Fruit fly (Drosophila melanogaster) whole organism, embryonic: Measurements from ENCODE around the gene CG7408.

Experiments used
- B-H1 ChIP-seq: fragments of 200-800 bp; sonication (Bioruptor generic); IDR thresholded peaks from 3 replicates; pipeline ENCODE4 v1.3.6; 2022; ENCODE audit warnings: missing biosample characterization, missing genetic modification characterization
- CG12104 ChIP-seq: fragments of 200-800 bp; sonication (Bioruptor generic); optimal IDR thresholded peaks from 3 replicates; lab custom pipeline; 2016; ENCODE audit warnings: missing biosample characterization, missing genetic modification characterization
- CG12391 ChIP-seq: fragments of 200-800 bp; sonication (Bioruptor generic); optimal IDR thresholded peaks from 3 replicates; lab custom pipeline; 2018; ENCODE audit warnings: missing biosample characterization, mild to moderate bottlenecking, missing genetic modification characterization, moderate library complexity
- CG12659 ChIP-seq: fragments of 200-800 bp; sonication (Bioruptor generic); optimal IDR thresholded peaks from 3 replicates; lab custom pipeline; 2017; ENCODE audit warnings: mild to moderate bottlenecking, missing biosample characterization, missing genetic modification reagents, missing genetic modification characterization
- CG12744 ChIP-seq: fragments of 200-800 bp; sonication (Bioruptor generic); optimal IDR thresholded peaks from 2 replicates; lab custom pipeline; 2016; ENCODE audit warnings: missing biosample characterization, missing genetic modification characterization
- CG16813 ChIP-seq: fragments of 200-800 bp; sonication (Bioruptor generic); IDR thresholded peaks from 3 replicates; pipeline ENCODE4 v1.3.6; 2022; ENCODE audit warnings: missing biosample characterization, missing genetic modification characterization; ENCODE audit not compliant: partially characterized antibody
- CG17328 ChIP-seq: fragments of 200-800 bp; sonication (Bioruptor generic); IDR thresholded peaks from 2 replicates; pipeline ENCODE4 v1.3.6; 2022; ENCODE audit warnings: missing biosample characterization, missing genetic modification characterization
- CG17912 ChIP-seq: fragments of 200-800 bp; sonication (Bioruptor generic); optimal IDR thresholded peaks from 2 replicates; lab custom pipeline; 2018; ENCODE audit warnings: missing biosample characterization, mild to moderate bottlenecking, missing genetic modification characterization
- CG18011 ChIP-seq: fragments of 200-800 bp; sonication (Bioruptor generic); optimal IDR thresholded peaks from 2 replicates; lab custom pipeline; 2017; ENCODE audit warnings: missing biosample characterization, missing genetic modification characterization, mild to moderate bottlenecking, moderate library complexity, missing genotype
- CG1832 ChIP-seq: fragments of 200-800 bp; sonication (Bioruptor generic); optimal IDR thresholded peaks from 2 replicates; lab custom pipeline; 2017; ENCODE audit warnings: missing biosample characterization, mild to moderate bottlenecking, missing genetic modification characterization, inconsistent platforms
- CG18599 ChIP-seq: fragments of 200-800 bp; sonication (Bioruptor generic); optimal IDR thresholded peaks from 3 replicates; lab custom pipeline; 2017; ENCODE audit warnings: missing biosample characterization, missing genetic modification characterization, mild to moderate bottlenecking, moderate library complexity, missing genetic modification reagents
- CG2678 ChIP-seq: fragments of 200-800 bp; sonication (Bioruptor generic); optimal IDR thresholded peaks from 3 replicates; lab custom pipeline; 2019; ENCODE audit warnings: missing biosample characterization, mild to moderate bottlenecking, missing genetic modification characterization, moderate library complexity
- CG32772 ChIP-seq: fragments of 200-800 bp; sonication (Bioruptor generic); IDR thresholded peaks from 2 replicates; pipeline ENCODE4 v1.3.6; 2022; ENCODE audit warnings: missing biosample characterization, missing genetic modification characterization
- CG3281 ChIP-seq: fragments of 200-800 bp; sonication (Bioruptor generic); optimal IDR thresholded peaks from 3 replicates; lab custom pipeline; 2017; ENCODE audit warnings: missing biosample characterization, mild to moderate bottlenecking, missing genetic modification characterization
- Camta ChIP-seq: fragments of 200-800 bp; sonication (Bioruptor generic); optimal IDR thresholded peaks from 2 replicates; lab custom pipeline; 2016; ENCODE audit warnings: missing biosample characterization, missing genetic modification characterization
- CkIIα-i1 ChIP-seq: fragments of 200-800 bp; sonication (Bioruptor generic); IDR thresholded peaks from 2 replicates; pipeline ENCODE4 v1.3.6; 2022; ENCODE audit warnings: missing biosample characterization, missing genetic modification characterization
- Dbx ChIP-seq: fragments of 200-800 bp; sonication (Bioruptor generic); IDR thresholded peaks from 3 replicates; pipeline ENCODE4 v1.3.6; 2022; ENCODE audit warnings: missing biosample characterization, missing genetic modification characterization
- Dp ChIP-seq: fragments of 200-800 bp; sonication (Bioruptor generic); optimal IDR thresholded peaks from 2 replicates; lab custom pipeline; 2018; ENCODE audit warnings: missing biosample characterization, mild to moderate bottlenecking, missing genetic modification characterization, moderate library complexity
- E2f1 ChIP-seq: fragments of 200-800 bp; sonication (Bioruptor generic); IDR thresholded peaks from 2 replicates; pipeline ENCODE4 v1.3.6; 2022; ENCODE audit warnings: missing biosample characterization, missing genetic modification characterization
- E2f2 ChIP-seq: fragments of 200-800 bp; sonication (Bioruptor generic); IDR thresholded peaks from 2 replicates; pipeline ENCODE4 v1.3.6; 2022; ENCODE audit warnings: missing biosample characterization, missing genetic modification characterization
- Elba2 ChIP-seq: fragments of 200-800 bp; sonication (Bioruptor generic); optimal IDR thresholded peaks from 3 replicates; lab custom pipeline; 2016; ENCODE audit warnings: missing biosample characterization, missing genetic modification characterization
- Hmr ChIP-seq: fragments of 200-800 bp; sonication (Bioruptor generic); optimal IDR thresholded peaks from 3 replicates; lab custom pipeline; 2017; ENCODE audit warnings: mild to moderate bottlenecking, missing biosample characterization, missing genetic modification reagents, missing genetic modification characterization
- Jarid2 ChIP-seq: fragments of 200-800 bp; sonication (Bioruptor generic); optimal IDR thresholded peaks from 3 replicates; lab custom pipeline; 2017; ENCODE audit warnings: mild to moderate bottlenecking, missing biosample characterization, missing genetic modification reagents, missing genetic modification characterization
- Mrtf ChIP-seq: fragments of 200-800 bp; sonication (Bioruptor generic); IDR thresholded peaks from 3 replicates; pipeline ENCODE4 v1.3.6; 2022; ENCODE audit warnings: missing biosample characterization, missing genetic modification characterization
- NfI ChIP-seq: fragments of 200-800 bp; sonication (Bioruptor generic); optimal IDR thresholded peaks from 3 replicates; lab custom pipeline; 2018; ENCODE audit warnings: missing biosample characterization, mild to moderate bottlenecking, missing genetic modification characterization, moderate library complexity
- Oaz ChIP-seq: fragments of 200-800 bp; sonication (Bioruptor generic); IDR thresholded peaks from 2 replicates; pipeline ENCODE4 v1.3.6; 2022; ENCODE audit warnings: missing biosample characterization, missing genetic modification characterization
- Opbp ChIP-seq: fragments of 200-800 bp; sonication (Bioruptor generic); IDR thresholded peaks from 3 replicates; pipeline ENCODE4 v1.3.6; 2022; ENCODE audit warnings: missing biosample characterization, missing genetic modification characterization; ENCODE audit not compliant: partially characterized antibody
- TFAM ChIP-seq: fragments of 200-800 bp; sonication (Bioruptor generic); optimal IDR thresholded peaks from 2 replicates; lab custom pipeline; 2017; ENCODE audit warnings: missing biosample characterization, missing genetic modification characterization, inconsistent platforms
- az2 ChIP-seq: fragments of 200-800 bp; sonication (Bioruptor generic); optimal IDR thresholded peaks from 3 replicates; lab custom pipeline; 2016; ENCODE audit warnings: missing biosample characterization, missing genetic modification characterization
- bsh ChIP-seq, 2 experiments: fragments of 200-800 bp; sonication (Bioruptor generic); optimal IDR thresholded peaks; 2 replicates each; lab custom pipeline; 2017 to 2018; ENCODE audit warnings: mild to moderate bottlenecking in 2 of 2, missing biosample characterization in 2 of 2, missing genetic modification characterization in 2 of 2, moderate library complexity in 1 of 2
- cas ChIP-seq: fragments of 200-800 bp; sonication (Bioruptor generic); IDR thresholded peaks from 2 replicates; pipeline ENCODE4 v1.3.6; 2022; ENCODE audit warnings: missing biosample characterization, missing genetic modification characterization
- chif ChIP-seq, 2 experiments: fragments of 200-800 bp; sonication (Bioruptor generic); optimal IDR thresholded peaks; 3 replicates each; lab custom pipeline; 2016; ENCODE audit warnings: missing biosample characterization in 2 of 2, missing genetic modification characterization in 2 of 2
- chinmo ChIP-seq: fragments of 200-800 bp; sonication (Bioruptor generic); IDR thresholded peaks from 4 replicates; pipeline ENCODE4 v1.3.6; 2022; ENCODE audit warnings: missing biosample characterization, missing genetic modification characterization; ENCODE audit not compliant: partially characterized antibody
- exex ChIP-seq: fragments of 200-800 bp; sonication (Bioruptor generic); optimal IDR thresholded peaks from 4 replicates; lab custom pipeline; 2018; ENCODE audit warnings: missing biosample characterization, mild to moderate bottlenecking, missing genetic modification characterization, moderate library complexity
- ftz-f1 ChIP-seq: fragments of 200-800 bp; sonication (Bioruptor generic); optimal IDR thresholded peaks from 2 replicates; lab custom pipeline; 2016; ENCODE audit warnings: missing biosample characterization, missing genetic modification characterization
- gcm ChIP-seq: fragments of 200-800 bp; sonication (Bioruptor generic); optimal IDR thresholded peaks from 2 replicates; lab custom pipeline; 2019; ENCODE audit warnings: missing biosample characterization, mild to moderate bottlenecking, missing genetic modification characterization, moderate library complexity
- ind ChIP-seq: fragments of 200-800 bp; sonication (Bioruptor generic); optimal IDR thresholded peaks from 3 replicates; lab custom pipeline; 2016; ENCODE audit warnings: missing biosample characterization, missing genetic modification characterization
- lbe ChIP-seq: fragments of 200-800 bp; sonication (Bioruptor generic); optimal IDR thresholded peaks from 2 replicates; lab custom pipeline; 2016; ENCODE audit warnings: missing biosample characterization, mild to moderate bottlenecking, missing genetic modification characterization
- lola ChIP-seq, 3 experiments: fragments of >200 bp in 2 of 3; fragments of 200-800 bp in 1 of 3; sonication (Bioruptor generic) in 1 of 3; optimal IDR thresholded peaks; 2 replicates each; lab custom pipeline; 2017 to 2019; ENCODE audit warnings: missing biosample characterization in 3 of 3, missing genetic modification characterization in 3 of 3, mild to moderate bottlenecking in 1 of 3, moderate library complexity in 1 of 3
- luna ChIP-seq: fragments of 200-800 bp; sonication (Bioruptor generic); optimal IDR thresholded peaks from 2 replicates; lab custom pipeline; 2016; ENCODE audit warnings: missing biosample characterization, missing genetic modification characterization
- maf-S ChIP-seq: fragments of 200-800 bp; sonication (Bioruptor generic); optimal IDR thresholded peaks from 2 replicates; lab custom pipeline; 2016; ENCODE audit warnings: missing biosample characterization, missing genetic modification characterization
- nerfin-1 ChIP-seq: fragments of 200-800 bp; sonication (Bioruptor generic); optimal IDR thresholded peaks from 3 replicates; lab custom pipeline; 2019; ENCODE audit warnings: missing biosample characterization, mild to moderate bottlenecking, missing genetic modification characterization, moderate library complexity
- nmo ChIP-seq: fragments of 200-800 bp; sonication (Bioruptor generic); optimal IDR thresholded peaks from 2 replicates; lab custom pipeline; 2018; ENCODE audit warnings: missing biosample characterization, mild to moderate bottlenecking, missing genetic modification characterization, moderate library complexity
- otp ChIP-seq: fragments of 200-800 bp; sonication (Bioruptor generic); IDR thresholded peaks from 3 replicates; pipeline ENCODE4, ENCODE4 v1.3.6; 2022; ENCODE audit warnings: missing biosample characterization, missing genetic modification characterization
- repo ChIP-seq: fragments of 200-800 bp; sonication (Bioruptor generic); optimal IDR thresholded peaks from 2 replicates; lab custom pipeline; 2016; ENCODE audit warnings: missing biosample characterization, missing genetic modification characterization
- stwl ChIP-seq: fragments of 200-800 bp; sonication (Bioruptor generic); optimal IDR thresholded peaks from 3 replicates; lab custom pipeline; 2018; ENCODE audit warnings: missing biosample characterization, mild to moderate bottlenecking, missing genetic modification characterization, moderate library complexity
- tna ChIP-seq: fragments of 200-800 bp; sonication (Bioruptor generic); IDR thresholded peaks from 2 replicates; pipeline ENCODE4 v1.3.6; 2022; ENCODE audit warnings: missing biosample characterization, missing genetic modification characterization; ENCODE audit not compliant: partially characterized antibody

CG7408 gene

dm6 chr3L:17846169-17846981, 32.5 kb upstream of the CG7408 start, which contains the start of the genes MED19 and CG7430 (continued):
- TF ChIP-seq Jarid2 (peak; percentile 84), nerfin-1 (tag; lab: Kevin White, UChicago) (peak; percentile 32), exex (tag; lab: Kevin White, UChicago) (no peak), NfI (GFP tag; lab: Kevin White, UChicago) (peak; percentile 1), CG3281 (GFP tag; lab: Kevin White, UChicago) (peak; percentile 50), otp (no peak), TFAM (GFP tag; lab: Kevin White, UChicago) (no peak), bsh (GFP tag; optimal IDR thresholded peaks at IDR 0.05; lab: Kevin White, UChicago) (peak; percentile 24 to 60), Elba2 (GFP tag; lab: Kevin White, UChicago) (no peak), gcm (GFP tag; lab: Kevin White, UChicago) (peak; percentile 20), stwl (tag; lab: Kevin White, UChicago) (peak; percentile 36), CG2678 (tag; lab: Kevin White, UChicago) (no peak), Dbx (GFP tag; lab: Robert Waterston, UW) (no peak; the same call in 2 of the 3 replicates), E2f2 (peak; percentile 32), CG12104 (GFP tag; lab: Kevin White, UChicago) (peak; percentile 10), CG32772 (GFP tag; lab: Robert Waterston, UW) (no peak), Dp (GFP tag; lab: Kevin White, UChicago) (peak; percentile 13), CG18011 (GFP tag; lab: Kevin White, UChicago) (no peak), maf-S (GFP tag; lab: Kevin White, UChicago) (no peak), lola (GFP tag; optimal IDR thresholded peaks at IDR 0.05; lab: Kevin White, UChicago) (peak in 1 of 3 experiments; percentile 16), CG12744 (GFP tag; lab: Kevin White, UChicago) (no peak), repo (GFP tag; lab: Kevin White, UChicago) (peak; percentile 28), ind (GFP tag; lab: Kevin White, UChicago) (no peak), Opbp (GFP tag; lab: Robert Waterston, UW) (peak; percentile 60; the same call in 2 of the 3 replicates), CG12659 (GFP tag; lab: Kevin White, UChicago) (peak; percentile 73), CG12391 (peak; percentile 22), CG17328 (GFP tag; lab: Robert Waterston, UW) (0 out of 2 replicates have a peak, but pooled peaks have one; percentile 7), tna (GFP tag; lab: Robert Waterston, UW) (0 out of 2 replicates have a peak, but pooled peaks have one; percentile 29), cas (GFP tag; lab: Robert Waterston, UW) (no peak), Oaz (GFP tag; lab: Robert Waterston, UW) (no peak), CG16813 (GFP tag; lab: Robert Waterston, UW) (peak; percentile 49), CG18599 (no peak), CkIIα-i1 (no peak), E2f1 (GFP tag; lab: Robert Waterston, UW) (no peak), nmo (GFP tag; lab: Kevin White, UChicago) (peak; percentile 45), Mrtf (GFP tag; lab: Robert Waterston, UW) (no peak), Hmr (GFP tag; lab: Kevin White, UChicago) (peak; percentile 45), ftz-f1 (GFP tag; lab: Kevin White, UChicago) (peak; percentile 96), chif (GFP tag; optimal IDR thresholded peaks at IDR 0.05; lab: Kevin White, UChicago) (no peak), luna (GFP tag; lab: Kevin White, UChicago) (no peak), B-H1 (GFP tag; lab: Robert Waterston, UW) (no peak), CG1832 (GFP tag; lab: Kevin White, UChicago) (no peak), chinmo (GFP tag; lab: Robert Waterston, UW) (0 out of 4 replicates have a peak, but pooled peaks have one; percentile 32), az2 (GFP tag; lab: Kevin White, UChicago) (no peak), CG17912 (GFP tag; lab: Kevin White, UChicago) (peak; percentile 31), Camta (GFP tag; lab: Kevin White, UChicago) (no peak), lbe (GFP tag; lab: Kevin White, UChicago) (peak; percentile 26)
